Fruit fly (Drosophila melanogaster) whole organism, embryonic: ENCODE results near the gene corto.

Source experiments
- Abd-B ChIP-seq: fragments of 200-800 bp; sonication (Bioruptor generic); optimal IDR thresholded peaks from 2 replicates; lab custom pipeline; 2018; ENCODE audit warnings: missing biosample characterization, mild to moderate bottlenecking, missing genetic modification characterization, moderate library complexity
- Bgb ChIP-seq: fragments of 200-800 bp; sonication (Bioruptor generic); IDR thresholded peaks from 2 replicates; pipeline ENCODE4 v1.3.6; 2022; ENCODE audit warnings: missing biosample characterization, missing genetic modification characterization; ENCODE audit not compliant: partially characterized antibody
- CG10209 ChIP-seq: fragments of 200-800 bp; sonication (Bioruptor generic); optimal IDR thresholded peaks from 3 replicates; lab custom pipeline; 2017; ENCODE audit warnings: missing biosample characterization, mild to moderate bottlenecking, missing genetic modification characterization, missing genetic modification reagents
- CG10565 ChIP-seq: fragments of 200-800 bp; sonication (Bioruptor generic); optimal IDR thresholded peaks from 3 replicates; lab custom pipeline; 2016; ENCODE audit warnings: missing biosample characterization, mild to moderate bottlenecking, missing genetic modification characterization
- CG10654 ChIP-seq: fragments of 200-800 bp; sonication (Bioruptor generic); optimal IDR thresholded peaks from 2 replicates; lab custom pipeline; 2016; ENCODE audit warnings: missing biosample characterization, missing genetic modification characterization
- CG12769 ChIP-seq: fragments of 200-800 bp; sonication (Bioruptor generic); optimal IDR thresholded peaks from 2 replicates; lab custom pipeline; 2019; ENCODE audit warnings: missing biosample characterization, mild to moderate bottlenecking, missing genetic modification characterization, moderate library complexity
- CG1832 ChIP-seq: fragments of 200-800 bp; sonication (Bioruptor generic); optimal IDR thresholded peaks from 2 replicates; lab custom pipeline; 2017; ENCODE audit warnings: missing biosample characterization, mild to moderate bottlenecking, missing genetic modification characterization, inconsistent platforms
- CG31441 ChIP-seq: fragments of 200-800 bp; sonication (Bioruptor generic); IDR thresholded peaks from 2 replicates; pipeline ENCODE4 v1.3.6; 2022; ENCODE audit warnings: missing biosample characterization, missing genetic modification characterization
- CG33557 ChIP-seq: fragments of 200-800 bp; sonication (Bioruptor generic); optimal IDR thresholded peaks from 2 replicates; lab custom pipeline; 2019; ENCODE audit warnings: missing biosample characterization, mild to moderate bottlenecking, missing genetic modification characterization, moderate library complexity
- CG3995 ChIP-seq: fragments of 200-800 bp; sonication (Bioruptor generic); optimal IDR thresholded peaks from 3 replicates; lab custom pipeline; 2016; ENCODE audit warnings: missing biosample characterization, missing genetic modification characterization
- CG7839 ChIP-seq: fragments of 200-800 bp; sonication (Bioruptor generic); optimal IDR thresholded peaks from 3 replicates; lab custom pipeline; 2018; ENCODE audit warnings: missing biosample characterization, mild to moderate bottlenecking, missing genetic modification characterization, moderate library complexity
- D19B ChIP-seq: fragments of 200-800 bp; sonication (Bioruptor generic); optimal IDR thresholded peaks from 2 replicates; lab custom pipeline; 2017; ENCODE audit warnings: missing biosample characterization, mild to moderate bottlenecking, missing genetic modification characterization
- Dfd ChIP-seq, 2 experiments: fragments of >200 bp; optimal IDR thresholded peaks; 2 replicates each; lab custom pipeline; 2017; ENCODE audit warnings: missing biosample characterization in 2 of 2, missing genetic modification characterization in 2 of 2
- ERR ChIP-seq: fragments of 200-800 bp; sonication (Bioruptor generic); optimal IDR thresholded peaks from 2 replicates; lab custom pipeline; 2016; ENCODE audit warnings: missing biosample characterization, missing genetic modification characterization
- GATAe ChIP-seq: fragments of 200-800 bp; sonication (Bioruptor generic); conservative IDR thresholded peaks from 2 replicates; pipeline ENCODE4 v1.3.6; 2022; ENCODE audit warnings: missing biosample characterization, missing genetic modification characterization
- HmgD ChIP-seq: fragments of 200-800 bp; sonication (Bioruptor generic); optimal IDR thresholded peaks from 3 replicates; lab custom pipeline; 2016; ENCODE audit warnings: missing biosample characterization, missing genetic modification characterization
- Mrtf ChIP-seq: fragments of 200-800 bp; sonication (Bioruptor generic); IDR thresholded peaks from 3 replicates; pipeline ENCODE4 v1.3.6; 2022; ENCODE audit warnings: missing biosample characterization, missing genetic modification characterization
- Myb ChIP-seq: fragments of 200-800 bp; sonication (Bioruptor generic); optimal IDR thresholded peaks from 2 replicates; lab custom pipeline; 2016; ENCODE audit warnings: missing biosample characterization, missing genetic modification characterization
- Nf-YC ChIP-seq: fragments of 200-800 bp; optimal IDR thresholded peaks from 3 replicates; lab custom pipeline; 2019; ENCODE audit warnings: missing biosample characterization, mild to moderate bottlenecking, missing genetic modification characterization, moderate library complexity
- Pdp1 ChIP-seq, 2 experiments: fragments of 200-800 bp; sonication (Bioruptor generic); optimal IDR thresholded peaks; 3 replicates each; lab custom pipeline; 2016; ENCODE audit warnings: missing biosample characterization in 2 of 2, missing genetic modification characterization in 2 of 2, mild to moderate bottlenecking in 1 of 2, moderate library complexity in 1 of 2
- Poxn ChIP-seq: fragments of 200-800 bp; sonication (Bioruptor generic); IDR thresholded peaks from 2 replicates; pipeline ENCODE4 v1.3.6; 2022; ENCODE audit warnings: missing biosample characterization, missing genetic modification characterization
- Rfx ChIP-seq: fragments of 200-800 bp; sonication (Bioruptor generic); IDR thresholded peaks from 2 replicates; pipeline ENCODE4 v1.3.6; 2022; ENCODE audit warnings: missing biosample characterization, missing genetic modification characterization
- TFAM ChIP-seq: fragments of 200-800 bp; sonication (Bioruptor generic); optimal IDR thresholded peaks from 2 replicates; lab custom pipeline; 2017; ENCODE audit warnings: missing biosample characterization, missing genetic modification characterization, inconsistent platforms
- Tbp ChIP-seq: fragments of >200 bp; optimal IDR thresholded peaks from 2 replicates; lab custom pipeline; 2018; ENCODE audit warnings: missing biosample characterization, missing genetic modification characterization
- abd-A ChIP-seq: fragments of 200-800 bp; sonication (Bioruptor generic); optimal IDR thresholded peaks from 3 replicates; lab custom pipeline; 2019; ENCODE audit warnings: missing biosample characterization, mild to moderate bottlenecking, missing genetic modification characterization, moderate library complexity
- bsh ChIP-seq, 2 experiments: fragments of 200-800 bp; sonication (Bioruptor generic); optimal IDR thresholded peaks; 2 replicates each; lab custom pipeline; 2017 to 2018; ENCODE audit warnings: mild to moderate bottlenecking in 2 of 2, missing biosample characterization in 2 of 2, missing genetic modification characterization in 2 of 2, moderate library complexity in 1 of 2
- danr ChIP-seq: fragments of 200-800 bp; sonication (Bioruptor generic); IDR thresholded peaks from 2 replicates; pipeline ENCODE4 v1.3.6; 2022; ENCODE audit warnings: missing biosample characterization, missing genetic modification characterization
- ftz-f1 ChIP-seq: fragments of 200-800 bp; sonication (Bioruptor generic); optimal IDR thresholded peaks from 2 replicates; lab custom pipeline; 2016; ENCODE audit warnings: missing biosample characterization, missing genetic modification characterization
- grn ChIP-seq: fragments of 200-800 bp; sonication (Bioruptor generic); optimal IDR thresholded peaks from 3 replicates; lab custom pipeline; 2017; ENCODE audit warnings: missing biosample characterization, missing genetic modification characterization
- gro ChIP-seq: fragments of 200-800 bp; sonication (Bioruptor generic); optimal IDR thresholded peaks from 2 replicates; lab custom pipeline; 2016; ENCODE audit warnings: missing biosample characterization, missing genetic modification characterization
- gt ChIP-seq: fragments of 200-800 bp; sonication (Bioruptor generic); IDR thresholded peaks from 2 replicates; pipeline ENCODE4 v1.3.6; 2022; ENCODE audit warnings: missing biosample characterization, missing genetic modification characterization
- kni ChIP-seq: fragments of 200-800 bp; sonication (Bioruptor generic); optimal IDR thresholded peaks from 3 replicates; lab custom pipeline; 2017; ENCODE audit warnings: mild to moderate bottlenecking, missing biosample characterization, missing genetic modification reagents, missing genetic modification characterization
- lbe ChIP-seq: fragments of 200-800 bp; sonication (Bioruptor generic); optimal IDR thresholded peaks from 2 replicates; lab custom pipeline; 2016; ENCODE audit warnings: missing biosample characterization, mild to moderate bottlenecking, missing genetic modification characterization
- nau ChIP-seq: fragments of 200-800 bp; sonication (Bioruptor generic); optimal IDR thresholded peaks from 3 replicates; lab custom pipeline; 2017; ENCODE audit warnings: missing biosample characterization, mild to moderate bottlenecking, missing genetic modification characterization, missing genetic modification reagents
- nerfin-1 ChIP-seq: fragments of 200-800 bp; sonication (Bioruptor generic); optimal IDR thresholded peaks from 3 replicates; lab custom pipeline; 2019; ENCODE audit warnings: missing biosample characterization, mild to moderate bottlenecking, missing genetic modification characterization, moderate library complexity
- pfk ChIP-seq: fragments of 200-800 bp; sonication (Bioruptor generic); optimal IDR thresholded peaks from 2 replicates; lab custom pipeline; 2018; ENCODE audit warnings: missing biosample characterization, mild to moderate bottlenecking, missing genetic modification characterization, moderate library complexity
- schlank ChIP-seq: fragments of 200-800 bp; sonication (Bioruptor generic); optimal IDR thresholded peaks from 2 replicates; lab custom pipeline; 2018; ENCODE audit warnings: missing biosample characterization, mild to moderate bottlenecking, missing genetic modification characterization
- twi ChIP-seq: fragments of 200-800 bp; optimal IDR thresholded peaks from 2 replicates; lab custom pipeline; 2019; ENCODE audit warnings: missing biosample characterization, mild to moderate bottlenecking, missing genetic modification characterization, moderate library complexity
- vfl ChIP-seq: fragments of 200-800 bp; sonication (Bioruptor generic); optimal IDR thresholded peaks from 2 replicates; lab custom pipeline; 2016; ENCODE audit warnings: missing biosample characterization, missing genetic modification characterization
- yki ChIP-seq: fragments of >200 bp; optimal IDR thresholded peaks from 3 replicates; lab custom pipeline; 2018

The corto gene

DNA sequence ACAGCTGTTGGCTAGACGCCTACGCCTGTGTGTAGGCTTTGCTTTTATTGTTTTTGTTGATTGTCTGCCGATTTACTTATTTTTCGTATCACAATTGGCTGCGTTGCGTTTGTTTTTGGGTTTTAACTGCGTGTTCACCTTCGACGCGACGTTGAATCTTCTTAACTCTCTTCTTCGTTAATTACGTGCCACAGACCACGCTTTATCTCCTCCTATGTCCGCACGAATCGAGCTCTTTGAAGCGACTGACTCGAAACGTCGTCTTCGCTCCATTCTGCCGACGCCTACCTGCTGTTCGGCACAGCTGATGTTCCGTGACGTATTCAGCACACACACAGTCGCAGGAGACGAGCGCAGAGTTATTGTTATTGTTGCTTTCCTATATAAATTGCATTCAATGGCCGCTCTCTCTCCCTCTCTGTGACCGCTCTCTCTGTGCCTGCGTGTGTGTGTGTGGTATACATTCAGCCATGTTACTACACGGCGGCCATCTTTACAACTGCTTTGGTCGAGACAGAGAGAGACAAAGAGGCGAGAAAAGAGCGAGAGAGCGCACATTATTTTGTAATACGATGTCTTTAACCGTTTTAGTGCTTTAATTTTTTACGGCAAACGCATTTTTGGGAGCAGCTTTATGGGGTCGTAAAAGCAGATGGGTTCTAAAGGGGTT is at the start of gene corto (continued):
- TF ChIP-seq grn (GFP tag; lab: Kevin White, UChicago): peak; percentile 39
- TF ChIP-seq CG3995 (GFP tag; lab: Kevin White, UChicago): no peak
- peak; percentile 2 for TF ChIP-seq vfl (GFP tag; lab: Kevin White, UChicago)
- TF ChIP-seq gt (GFP tag; lab: Robert Waterston, UW): no peak
- no peak for TF ChIP-seq TFAM (GFP tag; lab: Kevin White, UChicago)
- no peak for TF ChIP-seq schlank (tag; lab: Kevin White, UChicago)
- TF ChIP-seq ERR (GFP tag; lab: Kevin White, UChicago): no peak
- peak; percentile 11 for TF ChIP-seq CG10209
- peak; percentile 16 for TF ChIP-seq twi
- peak; percentile 35 for TF ChIP-seq pfk (GFP tag; lab: Kevin White, UChicago)
- no peak for TF ChIP-seq Dfd (GFP tag; optimal IDR thresholded peaks at IDR 0.05; lab: Kevin White, UChicago)
- TF ChIP-seq yki (lab: Kevin White, UChicago): peak; percentile 91
- TF ChIP-seq CG7839: no peak
- TF ChIP-seq Abd-B: peak; percentile 67
- TF ChIP-seq CG31441 (GFP tag; lab: Robert Waterston, UW): no peak
- TF ChIP-seq HmgD (GFP tag; lab: Kevin White, UChicago): peak; percentile 16
- no peak for TF ChIP-seq gro (GFP tag; lab: Kevin White, UChicago)
- no peak for TF ChIP-seq GATAe (GFP tag; lab: Robert Waterston, UW)
- peak; percentile 92 for TF ChIP-seq kni (GFP tag; lab: Kevin White, UChicago)
- TF ChIP-seq CG10654 (GFP tag; lab: Kevin White, UChicago): no peak
- peak; percentile 56 for TF ChIP-seq Nf-YC (tag; lab: Kevin White, UChicago)
- peak; percentile 20 for TF ChIP-seq nerfin-1
- no peak for TF ChIP-seq CG10565 (GFP tag; lab: Kevin White, UChicago)
- TF ChIP-seq Rfx (GFP tag; lab: Robert Waterston, UW): no peak
- no peak for TF ChIP-seq Poxn (GFP tag; lab: Robert Waterston, UW)
- peak; percentile 33 for TF ChIP-seq CG33557
- TF ChIP-seq ftz-f1 (GFP tag; lab: Kevin White, UChicago): peak; percentile 59
- TF ChIP-seq nau (GFP tag; lab: Kevin White, UChicago): peak; percentile 65
- no peak for TF ChIP-seq Mrtf (GFP tag; lab: Robert Waterston, UW)
- TF ChIP-seq abd-A (tag; lab: Kevin White, UChicago): peak; percentile 71
- no peak for TF ChIP-seq CG12769
- TF ChIP-seq Tbp (GFP tag; lab: Kevin White, UChicago): no peak
- TF ChIP-seq bsh (GFP tag; optimal IDR thresholded peaks at IDR 0.05; lab: Kevin White, UChicago): peak in 1 of 2 experiments; percentile 31
- peak in 1 of 2 experiments; percentile 72 for TF ChIP-seq Pdp1 (GFP tag; optimal IDR thresholded peaks at IDR 0.05; lab: Kevin White, UChicago)
- TF ChIP-seq Bgb (GFP tag; lab: Robert Waterston, UW): no peak
- TF ChIP-seq CG1832: peak; percentile 79
- TF ChIP-seq lbe (GFP tag; lab: Kevin White, UChicago): peak; percentile 75
- TF ChIP-seq danr (GFP tag; lab: Robert Waterston, UW): no peak
- TF ChIP-seq D19B (GFP tag; lab: Kevin White, UChicago): no peak
- TF ChIP-seq Myb (GFP tag; lab: Kevin White, UChicago): peak; percentile 14
